Worm (Caenorhabditis elegans): ENCODE results near the gene hrpk-2.
"Not testable (repeated sequence)": the region's sequence is repeated elsewhere in the genome, so short reads cannot be mapped to it uniquely, and the experiment has no call there.

hrpk-2 gene

DNA sequence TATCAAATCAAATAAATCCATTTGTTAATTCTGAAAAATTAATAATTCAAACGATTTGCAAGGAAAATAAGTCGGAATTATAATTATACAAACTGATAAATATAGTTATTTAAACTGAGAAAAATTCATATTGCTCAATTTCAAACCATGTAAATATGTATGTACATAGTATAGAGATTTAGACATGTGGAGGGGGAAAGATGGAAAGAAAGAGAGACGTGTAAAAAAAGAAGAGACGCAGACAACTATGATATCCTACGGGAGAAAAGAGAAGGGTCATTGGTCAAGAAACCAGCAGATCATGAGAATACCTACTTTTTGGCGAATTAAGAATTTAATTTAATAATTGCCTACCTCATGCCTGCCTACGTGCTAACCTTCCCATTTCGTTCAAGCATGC, 28.8 kb upstream of the hrpk-2 start, which contains the start of gene C29E4.11:
Gene C29E4.11, minus strand, starts transcription at position 30 of the 400 bp plus-strand sequence.
- TF ChIP-seq ama-1 (optimal IDR thresholded peaks at IDR 0.05): no peak
- no peak for TF ChIP-seq ama-1 (GFP tag; optimal IDR thresholded peaks at IDR 0.05)
- no peak for TF ChIP-seq fkh-3 (tag; optimal IDR thresholded peaks at IDR 0.05)
- TF ChIP-seq hmg-1.2 (GFP tag; IDR thresholded peaks at IDR 0.05): peak; percentile 85
- no peak for TF ChIP-seq F55B11.4 (tag; optimal IDR thresholded peaks at IDR 0.05; ENCODE audit: borderline replicate concordance, insufficient read depth)
- TF ChIP-seq snpc-4 (GFP tag; optimal IDR thresholded peaks at IDR 0.05): no peak
- no peak for TF ChIP-seq snpc-4 (tag; optimal IDR thresholded peaks at IDR 0.05)

DNA sequence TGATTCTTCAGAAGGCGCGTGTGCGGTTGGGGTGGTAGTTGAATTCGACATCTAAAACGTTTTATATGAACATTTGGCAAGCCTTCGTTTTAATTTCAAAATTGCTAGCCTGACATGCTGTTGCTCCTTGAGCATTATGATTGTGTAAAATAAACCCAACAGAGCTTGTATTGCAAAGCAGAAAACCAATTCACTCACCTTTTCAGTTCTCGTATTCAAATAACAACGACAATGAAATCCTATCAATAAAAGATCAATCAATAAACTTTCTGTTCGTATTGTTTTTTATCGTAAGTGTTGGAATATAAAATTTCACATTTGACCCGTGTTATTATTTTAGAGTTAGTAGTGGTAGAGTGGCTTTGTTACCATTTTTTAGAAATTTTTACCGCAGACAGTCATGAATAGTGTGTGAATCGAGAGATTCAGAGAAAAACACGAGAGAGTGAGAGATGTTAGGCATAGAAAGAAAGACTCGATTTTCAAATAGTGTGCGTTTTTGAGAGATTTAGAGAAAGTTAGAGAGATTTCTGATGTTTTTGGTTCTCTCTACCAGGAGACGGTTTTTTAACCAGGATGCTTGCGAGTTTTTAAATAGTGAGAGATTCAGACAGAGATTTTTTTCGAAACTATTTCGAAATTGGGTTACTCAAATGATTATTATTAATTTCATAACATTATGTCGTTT, 27.9 kb upstream of the hrpk-2 start, which contains the start of gene F54H12.10:
Gene F54H12.10, minus strand, starts transcription at position 51 of the 688 bp plus-strand sequence.
- not testable (repeated sequence) for TF ChIP-seq cebp-1 (GFP tag; IDR thresholded peaks at IDR 0.05)
- TF ChIP-seq cebp-1 (tag; optimal IDR thresholded peaks at IDR 0.05) (peak; percentile 40), nfyb-1 (GFP tag; IDR thresholded peaks at IDR 0.05) (peak; percentile 58; the same call in 1 of the 2 replicates), hmg-1.2 (GFP tag; IDR thresholded peaks at IDR 0.05) (peak; percentile 72; the same call in 1 of the 2 replicates), B0261.1 (tag; optimal IDR thresholded peaks at IDR 0.05) (peak; percentile 43), rpc-1 (optimal IDR thresholded peaks at IDR 0.05) (peak; percentile 32), rpc-1 (tag; optimal IDR thresholded peaks at IDR 0.05) (peak; percentile 66), tbp1 (GFP tag; optimal IDR thresholded peaks at IDR 0.05) (peak; percentile 0)

DNA sequence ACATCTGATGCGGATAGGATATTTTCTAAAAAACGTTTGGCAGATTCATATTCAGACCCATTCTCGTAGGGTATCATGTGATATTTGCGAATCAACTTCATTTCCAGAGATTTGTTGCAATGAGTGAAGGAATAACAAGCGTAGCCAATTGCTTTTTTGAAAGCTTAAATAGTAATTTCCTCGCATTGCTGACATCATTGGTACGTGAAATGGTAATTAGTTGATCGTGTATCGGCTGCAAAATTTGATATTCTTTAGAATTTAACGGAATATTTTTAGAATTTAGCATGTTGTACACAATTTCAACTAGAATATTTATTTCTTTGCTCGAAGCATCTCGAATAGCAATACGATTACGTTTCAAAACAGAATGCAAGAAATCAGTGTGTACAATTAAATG, 24.3 kb upstream of the hrpk-2 start, which contains the start of gene F54H12.4:
Gene F54H12.4, minus strand, starts transcription at position 101 of the 400 bp plus-strand sequence.
- not testable (repeated sequence) for TF ChIP-seq ztf-3 (GFP tag; optimal IDR thresholded peaks at IDR 0.05); mcd-1 (GFP tag; IDR thresholded peaks at IDR 0.05); T26A5.8 (tag; optimal IDR thresholded peaks at IDR 0.05)

DNA sequence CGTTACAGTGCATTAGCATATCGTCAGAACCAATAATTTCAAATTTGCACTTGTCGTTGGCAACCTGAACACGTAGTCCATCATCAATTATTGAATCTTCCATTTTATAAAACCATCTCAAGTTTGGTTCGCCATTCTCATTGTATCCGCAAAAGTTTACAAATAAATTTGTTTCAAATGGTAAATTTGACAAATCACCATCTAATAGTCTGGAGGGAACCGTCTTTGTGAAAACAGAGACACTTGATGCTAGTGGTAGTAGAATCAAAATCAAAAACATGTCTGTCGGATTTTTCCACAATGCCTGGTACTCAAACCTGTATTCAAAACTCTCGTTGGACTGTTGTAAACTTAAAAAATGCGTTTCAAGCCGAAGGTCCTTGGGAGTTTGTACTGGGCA, 22.6 kb upstream of the hrpk-2 start, which contains the start of gene F54H12.2:
Gene F54H12.2, plus strand, starts transcription at position 301 of the 400 bp plus-strand sequence.
- not testable (repeated sequence) for TF ChIP-seq somi-1 (GFP tag; optimal IDR thresholded peaks at IDR 0.05); ceh-27 (GFP tag; optimal IDR thresholded peaks at IDR 0.05); ztf-26 (tag; optimal IDR thresholded peaks at IDR 0.05)

DNA sequence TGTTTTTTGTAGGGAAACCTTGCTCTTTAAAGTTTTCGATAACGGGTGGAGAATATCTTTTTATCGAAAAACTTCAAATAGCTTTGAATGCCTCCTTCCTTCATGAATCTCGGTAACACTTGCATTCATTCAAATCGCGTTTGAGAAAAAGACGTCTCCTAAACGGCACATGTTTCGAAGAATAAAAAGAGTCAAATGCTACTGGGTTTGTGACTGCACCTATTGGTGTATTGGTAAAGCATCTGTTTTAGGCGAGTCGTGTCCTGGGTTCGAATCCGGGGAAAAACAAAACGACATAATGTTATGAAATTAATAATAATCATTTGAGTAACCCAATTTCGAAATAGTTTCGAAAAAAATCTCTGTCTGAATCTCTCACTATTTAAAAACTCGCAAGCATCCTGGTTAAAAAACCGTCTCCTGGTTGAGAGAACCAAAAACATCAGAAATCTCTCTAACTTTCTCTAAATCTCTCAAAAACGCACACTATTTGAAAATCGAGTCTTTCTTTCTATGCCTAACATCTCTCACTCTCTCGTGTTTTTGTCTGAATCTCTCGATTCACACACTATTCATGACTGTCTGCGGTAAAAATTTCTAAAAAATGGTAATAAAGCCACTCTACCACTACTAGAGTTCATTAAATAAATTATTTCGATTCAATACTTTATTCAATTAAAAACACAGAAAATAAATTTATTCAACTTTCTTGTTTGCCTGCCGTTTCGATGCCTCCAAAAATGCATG, 20.8 kb upstream of the hrpk-2 start:
- TF ChIP-seq ztf-18 (tag; optimal IDR thresholded peaks at IDR 0.05) (peak; percentile 31), rpc-1 (optimal IDR thresholded peaks at IDR 0.05) (peak; percentile 23), rpc-1 (tag; optimal IDR thresholded peaks at IDR 0.05) (peak; percentile 66), lin-26 (GFP tag; IDR thresholded peaks at IDR 0.05) (peak; percentile 44; the same call in 1 of the 2 replicates), tbp1 (GFP tag; optimal IDR thresholded peaks at IDR 0.05) (peak; percentile 14), B0261.1 (tag; optimal IDR thresholded peaks at IDR 0.05) (peak; percentile 38), hmg-1.2 (GFP tag; IDR thresholded peaks at IDR 0.05) (peak; percentile 57), madf-6 (GFP tag; IDR thresholded peaks at IDR 0.05) (peak; percentile 46; the same call in 1 of the 2 replicates)

DNA sequence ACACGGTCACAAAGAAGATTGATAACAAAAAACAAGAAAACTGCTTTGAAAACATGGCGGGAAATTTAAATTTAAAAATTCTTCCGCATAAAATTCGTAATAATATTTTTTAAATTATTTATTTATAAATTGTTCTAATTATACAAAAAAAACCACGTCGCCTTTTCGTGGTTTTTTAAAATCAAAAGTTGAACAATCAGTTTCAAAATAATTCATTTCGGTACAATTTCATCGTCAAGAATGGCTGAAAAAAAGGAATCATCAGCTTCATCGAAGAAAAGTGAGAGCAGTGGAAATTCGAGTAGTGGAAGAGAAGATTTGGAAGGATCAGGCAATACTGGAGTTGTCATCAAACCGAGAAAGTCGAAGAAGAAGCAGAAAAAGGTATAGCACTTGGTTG, 17.8 kb upstream of the hrpk-2 start, which contains the start of the genes F54H12.8 and F54H12.7:
Gene F54H12.8, minus strand, starts transcription at position 101 of the 400 bp plus-strand sequence.
Gene F54H12.7, plus strand, starts transcription at position 229 of the 400 bp plus-strand sequence.
- no peak for TF ChIP-seq mxl-1 (tag; optimal IDR thresholded peaks at IDR 0.05)
- TF ChIP-seq repo-1 (tag; optimal IDR thresholded peaks at IDR 0.05): no peak
- no peak for TF ChIP-seq dox-1 (GFP tag; IDR thresholded peaks at IDR 0.05)
- no peak for TF ChIP-seq ztf-18 (tag; optimal IDR thresholded peaks at IDR 0.05)
- TF ChIP-seq Y53G8AR.9 (GFP tag; conservative IDR thresholded peaks at IDR 0.05): no peak
- TF ChIP-seq die-1 (tag; optimal IDR thresholded peaks at IDR 0.05): no peak
- no peak for TF ChIP-seq attf-6 (GFP tag; IDR thresholded peaks at IDR 0.05)
- TF ChIP-seq hlh-12 (tag; optimal IDR thresholded peaks at IDR 0.05): no peak
- TF ChIP-seq gei-17 (GFP tag; optimal IDR thresholded peaks at IDR 0.05): no peak
- no peak for TF ChIP-seq snpc-4 (GFP tag; optimal IDR thresholded peaks at IDR 0.05)
- TF ChIP-seq snpc-4 (tag; optimal IDR thresholded peaks at IDR 0.05): no peak
- no peak for TF ChIP-seq snpc-1.1 (tag; optimal IDR thresholded peaks at IDR 0.05; ENCODE audit: insufficient read depth)
- TF ChIP-seq akir-1 (GFP tag; optimal IDR thresholded peaks at IDR 0.05): no peak
- no peak for TF ChIP-seq Y56A3A.18 (GFP tag; IDR thresholded peaks at IDR 0.05)
- TF ChIP-seq nhr-120 (GFP tag; IDR thresholded peaks at IDR 0.05): no peak

Measured in whole organism, young adult.